Worm (Caenorhabditis elegans) whole organism, L1 larva: ENCODE results near the gene sem-5.

ENCODE experiments used
- aha-1 ChIP-seq: fragments of 150-350 bp; optimal IDR thresholded peaks from 2 replicates; lab custom pipeline; 2014; ENCODE audit warnings: missing biosample characterization, missing genetic modification characterization
- dpl-1 ChIP-seq, 3 experiments: fragments of 150-350 bp in 2 of 3; sonication (generic microtip) in 1 of 3; optimal IDR thresholded peaks; 2 replicates each; lab custom pipeline; 2014 to 2017; ENCODE audit warnings: missing biosample characterization in 3 of 3, missing genetic modification characterization in 3 of 3, missing genetic modification reagents in 3 of 3
- efl-3 ChIP-seq: fragments of 200-800 bp; sonication (Bioruptor generic); optimal IDR thresholded peaks from 2 replicates; lab custom pipeline; 2018; ENCODE audit warnings: mild to moderate bottlenecking, missing genetic modification characterization, missing compliant biosample characterization
- egl-13 ChIP-seq: sonication (generic microtip); optimal IDR thresholded peaks from 2 replicates; lab custom pipeline; 2016; ENCODE audit warnings: missing genotype, missing genetic modification reagents, missing genetic modification characterization, missing compliant biosample characterization
- fkh-10 ChIP-seq: sonication (generic microtip); optimal IDR thresholded peaks from 2 replicates; lab custom pipeline; 2017; ENCODE audit warnings: missing biosample characterization, missing genetic modification reagents, missing genetic modification characterization
- lir-3 ChIP-seq: sonication (generic microtip); optimal IDR thresholded peaks from 2 replicates; lab custom pipeline; 2016; ENCODE audit warnings: mild to moderate bottlenecking, missing genetic modification characterization, moderate library complexity, missing compliant biosample characterization; ENCODE audit not compliant: poor library complexity
- sptf-1 ChIP-seq: fragments of 150-350 bp; optimal IDR thresholded peaks from 2 replicates; lab custom pipeline; 2014; ENCODE audit warnings: missing biosample characterization, missing genetic modification characterization
- unc-30 ChIP-seq: sonication (generic microtip); optimal IDR thresholded peaks from 2 replicates; lab custom pipeline; 2017; ENCODE audit warnings: missing biosample characterization, missing genetic modification characterization

sem-5 gene

DNA sequence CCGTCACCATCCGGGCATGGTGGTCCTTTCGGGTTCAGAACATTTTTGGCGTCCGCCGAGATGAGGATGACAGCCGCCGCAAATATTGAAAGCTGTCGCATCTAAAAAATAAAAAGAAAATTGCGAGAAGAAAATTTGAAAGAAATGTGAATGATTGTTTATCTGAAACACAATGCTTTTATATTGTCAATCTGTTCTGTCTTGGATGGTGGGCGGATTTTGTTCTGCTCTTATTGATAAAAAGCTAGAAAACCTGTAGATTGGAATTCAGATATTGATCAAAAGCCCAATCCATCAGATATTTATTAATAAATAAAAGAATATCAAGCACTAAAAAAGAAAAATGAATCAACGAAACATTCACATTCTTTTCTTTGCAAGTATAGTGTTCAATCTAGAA is 47.7 kb downstream of the sem-5 start, which contains the start of gene C39D10.7:
Gene C39D10.7 (minus strand): TSS at position 101 of the 400 bp plus-strand sequence.
- no peak for TF ChIP-seq efl-3
- no peak for TF ChIP-seq unc-30
- no peak for TF ChIP-seq sptf-1 (tag; lab: Kevin White, UChicago)
- TF ChIP-seq lir-3 (tag; lab: Kevin White, UChicago): no peak
- TF ChIP-seq fkh-10 (GFP tag; lab: Kevin White, UChicago): no peak
- TF ChIP-seq egl-13 (tag; lab: Kevin White, UChicago): no peak
- no peak for TF ChIP-seq aha-1 (tag; lab: Kevin White, UChicago)
- no peak for TF ChIP-seq dpl-1 (GFP tag; optimal IDR thresholded peaks at IDR 0.05; lab: Kevin White, UChicago)
- TF ChIP-seq, all 84 proteins: peak for 0
